Worm (Caenorhabditis elegans) whole organism, midembryonic: ENCODE measurements around the gene sri-45.

Experiments used
- T22C8.4 ChIP-seq: fragments of 200-800 bp; sonication (Bioruptor generic); IDR thresholded peaks from 2 replicates; pipeline ENCODE4 v1.3.6; 2022; ENCODE audit warnings: missing genetic modification characterization, missing compliant biosample characterization
- cog-1 ChIP-seq: sonication (generic microtip); optimal IDR thresholded peaks from 2 replicates; lab custom pipeline; 2016; ENCODE audit warnings: missing genetic modification characterization, missing compliant biosample characterization
- flt-1 ChIP-seq: fragments of 200-800 bp; sonication (Bioruptor generic); IDR thresholded peaks from 2 replicates; pipeline ENCODE4 v1.3.6; 2022; ENCODE audit warnings: missing genetic modification characterization, missing compliant biosample characterization
- klf-2 ChIP-seq: fragments of 200-800 bp; sonication (Bioruptor generic); conservative IDR thresholded peaks from 2 replicates; pipeline ENCODE4 v1.3.6; 2022; ENCODE audit warnings: missing genetic modification reagents, missing genetic modification characterization, missing compliant biosample characterization
- med-1 ChIP-seq: sonication (generic microtip); optimal IDR thresholded peaks from 2 replicates; lab custom pipeline; 2017; ENCODE audit warnings: missing genetic modification characterization, mild to moderate bottlenecking, missing compliant biosample characterization, antibody characterized with exemption, missing genetic modification reagents; ENCODE audit not compliant: insufficient read depth
- ref-1 ChIP-seq: fragments of 200-800 bp; sonication (Bioruptor generic); conservative IDR thresholded peaks from 2 replicates; pipeline ENCODE4 v1.3.6; 2022; ENCODE audit warnings: missing genetic modification reagents, missing genetic modification characterization, missing compliant biosample characterization
- tab-1 ChIP-seq: fragments of 200-800 bp; sonication (Bioruptor generic); IDR thresholded peaks from 2 replicates; pipeline ENCODE4 v1.3.6; 2022; ENCODE audit warnings: missing genetic modification characterization, missing compliant biosample characterization
- ztf-23 ChIP-seq: fragments of 200-800 bp; sonication (Bioruptor generic); IDR thresholded peaks from 2 replicates; pipeline ENCODE4 v1.3.6; 2022; ENCODE audit warnings: missing genetic modification reagents, missing genetic modification characterization, missing compliant biosample characterization
- ztf-29 ChIP-seq: fragments of 200-800 bp; sonication (Bioruptor generic); IDR thresholded peaks from 2 replicates; pipeline ENCODE4 v1.3.6; 2022; ENCODE audit warnings: missing genetic modification reagents, missing genetic modification characterization, missing compliant biosample characterization

The sri-45 gene

DNA sequence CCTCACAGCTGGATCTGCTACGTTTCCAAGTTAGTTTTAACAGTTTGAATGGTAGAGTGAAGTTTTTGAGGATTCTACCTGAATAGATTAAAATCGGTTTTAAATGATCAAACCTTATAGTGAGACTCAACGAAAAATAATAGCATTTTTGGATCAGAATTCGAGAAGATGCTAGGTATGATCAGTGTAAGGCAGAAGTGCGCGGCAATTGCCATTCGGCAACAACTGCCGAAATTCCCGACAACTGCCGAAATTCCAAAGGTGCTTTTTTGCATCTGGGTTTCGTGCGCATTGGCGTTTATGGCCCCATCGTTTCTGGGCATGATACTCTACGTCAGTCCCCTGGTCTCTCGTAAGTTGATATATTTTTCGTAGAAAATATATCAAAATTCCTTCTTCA lies 21.9 kb upstream of the sri-45 start, which contains the start of gene T02H6.6:
Gene T02H6.6 (plus strand): TSS at position 301 of the 400 bp plus-strand sequence.
- TF ChIP-seq ztf-23 (GFP tag; lab: Robert Waterston, UW) (no peak), med-1 (GFP tag; lab: Kevin White, UChicago) (no peak), ztf-29 (no peak), T22C8.4 (no peak), tab-1 (GFP tag; lab: Robert Waterston, UW) (no peak), ref-1 (no peak), flt-1 (GFP tag; lab: Robert Waterston, UW) (no peak), cog-1 (tag; lab: Kevin White, UChicago) (no peak), klf-2 (GFP tag; lab: Robert Waterston, UW) (no peak)

DNA sequence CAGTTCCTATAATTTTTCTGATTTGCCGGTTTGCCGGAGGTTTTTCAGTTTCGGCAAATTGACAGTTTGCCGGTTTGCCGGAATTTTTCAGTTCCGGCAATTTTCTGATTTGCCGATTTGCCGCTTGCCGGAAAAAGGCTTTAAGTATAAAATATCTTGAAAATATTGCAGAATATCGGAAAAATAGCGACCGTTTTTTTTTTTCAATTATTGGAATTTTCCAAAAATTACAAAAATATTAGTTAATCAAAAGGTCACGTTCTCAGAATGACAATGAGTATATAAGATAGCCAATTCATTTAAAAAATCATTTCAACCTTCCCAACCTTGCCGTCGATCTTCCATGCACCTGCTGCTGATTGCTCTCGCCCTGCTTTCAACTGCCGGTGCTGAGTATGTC lies 20.7 kb upstream of the sri-45 start, which contains the start of gene T02H6.7:
Gene T02H6.7 (plus strand): TSS at position 301 of the 400 bp plus-strand sequence.
- TF ChIP-seq ztf-23 (GFP tag; lab: Robert Waterston, UW) (no peak), ztf-29 (no peak), ref-1 (no peak), cog-1 (tag; lab: Kevin White, UChicago) (no peak), klf-2 (GFP tag; lab: Robert Waterston, UW) (no peak), T22C8.4 (no peak), med-1 (GFP tag; lab: Kevin White, UChicago) (no peak), tab-1 (GFP tag; lab: Robert Waterston, UW) (no peak), flt-1 (GFP tag; lab: Robert Waterston, UW) (no peak)

DNA sequence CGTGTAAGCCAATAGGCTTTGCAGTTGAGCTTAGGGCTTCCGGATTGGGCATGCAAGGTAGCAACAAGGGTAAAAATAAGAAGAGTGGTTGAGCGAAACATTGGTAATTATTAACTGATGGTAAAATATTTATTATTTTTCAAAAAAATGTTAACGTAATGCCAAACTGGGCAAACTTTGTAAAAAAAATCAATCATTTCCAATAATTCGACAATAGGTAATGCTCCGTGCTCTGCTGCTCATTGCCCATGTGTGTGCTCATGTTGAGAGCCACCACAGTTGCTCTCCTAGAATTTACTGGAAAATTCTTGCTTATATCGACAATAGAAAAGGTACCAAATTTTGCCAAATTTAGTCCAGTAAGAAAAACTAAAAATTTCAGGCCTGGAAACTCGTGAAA lies 19.0 kb upstream of the sri-45 start, which contains the start of the genes T02H6.10 and T02H6.8:
Gene T02H6.10 (minus strand): TSS at position 101 of the 400 bp plus-strand sequence.
Gene T02H6.8 (plus strand): TSS at position 221 of the 400 bp plus-strand sequence.
- TF ChIP-seq T22C8.4 = no peak
- no peak for TF ChIP-seq flt-1 (GFP tag; lab: Robert Waterston, UW)
- no peak for TF ChIP-seq cog-1 (tag; lab: Kevin White, UChicago)
- TF ChIP-seq ztf-23 (GFP tag; lab: Robert Waterston, UW) = no peak
- no peak for TF ChIP-seq tab-1 (GFP tag; lab: Robert Waterston, UW)
- TF ChIP-seq klf-2 (GFP tag; lab: Robert Waterston, UW) = no peak
- no peak for TF ChIP-seq ztf-29
- no peak for TF ChIP-seq med-1 (GFP tag; lab: Kevin White, UChicago)
- TF ChIP-seq ref-1 = no peak

DNA sequence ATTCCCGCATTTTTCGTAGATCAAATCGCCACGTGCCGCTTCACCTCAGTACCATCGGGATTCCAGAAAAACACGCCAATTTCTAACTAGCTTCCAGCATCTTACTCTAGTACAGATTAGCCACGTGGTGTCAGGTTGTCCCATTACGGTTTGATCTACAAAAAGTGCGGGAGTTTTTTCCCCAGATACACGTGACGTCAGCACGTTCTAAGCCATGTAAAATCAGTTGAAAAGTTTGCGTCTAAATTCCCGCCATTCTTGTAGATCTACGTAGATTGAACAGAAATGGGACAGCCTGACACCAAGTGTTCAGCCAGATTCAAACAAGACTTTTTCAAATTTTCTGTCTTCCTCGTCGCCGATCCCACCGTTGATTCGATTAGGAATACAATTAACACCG lies 17.0 kb upstream of the sri-45 start, which contains the start of gene T02H6.9:
Gene T02H6.9 (plus strand): TSS at position 301 of the 400 bp plus-strand sequence.
- TF ChIP-seq ztf-29 = no peak
- TF ChIP-seq ztf-23 (GFP tag; lab: Robert Waterston, UW) = no peak
- TF ChIP-seq tab-1 (GFP tag; lab: Robert Waterston, UW) = no peak
- TF ChIP-seq ref-1 = no peak
- no peak for TF ChIP-seq med-1 (GFP tag; lab: Kevin White, UChicago)
- no peak for TF ChIP-seq T22C8.4
- no peak for TF ChIP-seq flt-1 (GFP tag; lab: Robert Waterston, UW)
- no peak for TF ChIP-seq klf-2 (GFP tag; lab: Robert Waterston, UW)
- no peak for TF ChIP-seq cog-1 (tag; lab: Kevin White, UChicago)

DNA sequence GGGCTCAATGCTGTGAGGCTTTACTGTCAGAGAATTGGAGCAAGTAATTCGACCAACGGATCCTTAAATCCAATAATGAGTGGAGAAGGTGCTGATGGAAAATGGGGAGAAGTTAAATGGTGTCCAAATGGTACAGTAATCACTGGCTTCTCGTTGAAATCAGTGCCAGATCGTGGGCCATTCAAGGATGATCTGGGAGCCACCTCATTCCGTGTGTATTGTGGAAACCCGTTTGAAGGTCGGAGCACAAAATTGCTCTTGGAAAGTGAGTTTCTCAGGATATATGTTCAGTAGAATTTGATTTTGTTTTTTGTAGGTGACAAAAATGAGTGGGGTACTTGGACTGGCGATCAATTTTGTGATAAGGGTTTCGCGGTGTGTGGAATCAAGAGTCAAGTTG lies 14.2 kb upstream of the sri-45 start:
- TF ChIP-seq ref-1 = no peak
- no peak for TF ChIP-seq klf-2 (GFP tag; lab: Robert Waterston, UW)
- TF ChIP-seq tab-1 (GFP tag; lab: Robert Waterston, UW) = no peak
- no peak for TF ChIP-seq med-1 (GFP tag; lab: Kevin White, UChicago)
- no peak for TF ChIP-seq ztf-29
- no peak for TF ChIP-seq cog-1 (tag; lab: Kevin White, UChicago)
- no peak for TF ChIP-seq flt-1 (GFP tag; lab: Robert Waterston, UW)
- no peak for TF ChIP-seq T22C8.4
- TF ChIP-seq ztf-23 (GFP tag; lab: Robert Waterston, UW) = no peak

DNA sequence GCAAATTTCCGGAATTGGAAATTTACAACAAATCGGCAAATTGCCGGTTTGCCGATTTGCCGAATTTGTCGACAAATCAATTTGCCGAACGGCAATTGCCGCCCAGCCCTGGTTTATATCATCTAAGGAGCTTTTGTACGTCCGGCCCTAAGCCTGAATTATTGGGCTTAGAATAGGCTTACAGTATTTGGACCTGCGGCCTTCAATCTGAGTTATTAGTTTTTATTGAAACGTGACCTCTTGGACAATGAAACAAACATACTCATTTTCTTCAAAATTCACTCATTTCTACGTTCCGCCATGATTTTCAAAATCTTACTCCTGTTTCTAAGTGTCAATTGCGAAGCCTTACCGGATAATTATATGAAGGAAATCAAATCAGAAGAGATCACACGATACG lies 13.7 kb upstream of the sri-45 start, which contains the start of gene Y39F10C.1:
Gene Y39F10C.1 (plus strand): TSS at position 301 of the 400 bp plus-strand sequence.
- TF ChIP-seq klf-2 (GFP tag; lab: Robert Waterston, UW) (no peak), cog-1 (tag; lab: Kevin White, UChicago) (no peak), ztf-29 (no peak), tab-1 (GFP tag; lab: Robert Waterston, UW) (no peak), flt-1 (GFP tag; lab: Robert Waterston, UW) (no peak), T22C8.4 (no peak), med-1 (GFP tag; lab: Kevin White, UChicago) (no peak), ref-1 (no peak), ztf-23 (GFP tag; lab: Robert Waterston, UW) (no peak)

DNA sequence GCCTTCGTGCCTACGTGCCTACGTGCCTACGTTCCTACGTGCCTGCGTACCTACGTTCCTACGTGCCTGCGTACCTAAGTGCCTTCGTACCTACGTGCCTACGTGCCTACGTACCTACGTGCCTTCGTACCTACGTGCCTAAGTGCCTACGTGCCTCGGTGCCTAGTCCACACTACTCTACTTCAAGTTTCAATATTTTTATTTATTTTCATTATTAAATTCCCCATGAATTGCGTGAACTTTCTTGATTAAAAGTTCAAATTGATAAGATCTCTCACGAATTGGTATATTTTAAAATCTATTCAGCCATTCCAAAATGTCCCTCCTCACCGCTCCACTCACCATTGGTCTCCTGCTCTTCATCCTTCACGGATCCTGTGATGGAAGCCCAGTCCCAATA lies 12.5 kb upstream of the sri-45 start, which contains the start of gene Y39F10C.3:
Gene Y39F10C.3 (plus strand): TSS at position 301 of the 400 bp plus-strand sequence.
- TF ChIP-seq ref-1 (no peak), T22C8.4 (no peak), flt-1 (GFP tag; lab: Robert Waterston, UW) (no peak), tab-1 (GFP tag; lab: Robert Waterston, UW) (no peak), ztf-29 (no peak), med-1 (GFP tag; lab: Kevin White, UChicago) (no peak), klf-2 (GFP tag; lab: Robert Waterston, UW) (no peak), ztf-23 (GFP tag; lab: Robert Waterston, UW) (no peak), cog-1 (tag; lab: Kevin White, UChicago) (no peak)

DNA sequence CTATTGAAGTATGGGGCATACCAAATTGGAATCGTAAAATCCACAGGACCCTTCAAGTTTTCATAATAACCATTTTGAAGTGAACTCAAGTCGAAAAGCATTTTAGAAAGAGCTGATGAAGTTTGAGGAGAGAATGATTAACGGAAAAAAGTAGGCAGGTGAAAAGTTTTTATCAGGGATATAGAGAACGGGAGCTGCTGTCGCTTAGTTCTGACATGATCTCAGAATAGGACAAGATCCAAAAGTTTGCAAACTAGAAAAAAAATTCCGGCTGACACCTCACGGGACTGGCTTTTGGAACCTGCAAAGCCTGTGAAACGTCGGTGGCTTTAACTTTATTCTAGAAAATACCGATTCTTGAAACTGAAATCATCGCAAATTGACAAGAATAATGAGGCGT lies 9.4 kb upstream of the sri-45 start, which contains the start of gene sri-46:
Gene sri-46 (minus strand): TSS at position 101 of the 400 bp plus-strand sequence.
- TF ChIP-seq med-1 (GFP tag; lab: Kevin White, UChicago) (no peak), flt-1 (GFP tag; lab: Robert Waterston, UW) (no peak), klf-2 (GFP tag; lab: Robert Waterston, UW) (no peak), T22C8.4 (no peak), ztf-23 (GFP tag; lab: Robert Waterston, UW) (no peak), ref-1 (no peak), tab-1 (GFP tag; lab: Robert Waterston, UW) (no peak), ztf-29 (no peak), cog-1 (tag; lab: Kevin White, UChicago) (no peak)

DNA sequence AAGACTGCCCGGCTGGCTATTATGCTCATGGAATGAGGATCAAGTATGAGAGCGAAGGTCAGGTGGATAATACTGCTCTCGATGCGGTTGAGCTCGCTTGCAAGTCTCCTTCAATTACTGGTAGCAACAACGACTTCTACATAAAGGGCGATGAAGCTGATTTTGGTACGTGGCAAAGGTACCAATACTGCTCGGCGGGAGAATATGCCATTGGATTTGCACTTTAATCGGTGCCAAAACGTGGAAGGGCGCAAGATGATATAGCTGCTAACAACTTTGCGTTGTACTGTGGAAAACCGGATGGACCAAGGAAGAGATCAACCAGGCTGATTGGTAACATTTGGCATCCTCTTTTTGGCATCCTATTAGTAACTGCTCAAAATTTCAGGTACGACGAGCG lies 6.3 kb upstream of the sri-45 start:
- TF ChIP-seq med-1 (GFP tag; lab: Kevin White, UChicago) (no peak), flt-1 (GFP tag; lab: Robert Waterston, UW) (no peak), T22C8.4 (no peak), tab-1 (GFP tag; lab: Robert Waterston, UW) (no peak), ref-1 (no peak), ztf-29 (no peak), cog-1 (tag; lab: Kevin White, UChicago) (no peak), klf-2 (GFP tag; lab: Robert Waterston, UW) (no peak), ztf-23 (GFP tag; lab: Robert Waterston, UW) (no peak)
